Fruit fly (Drosophila melanogaster) whole organism, adult: ENCODE data around the gene pix.
A peak's percentile ranks its signal among the peaks of the same experiment; 100 is the strongest.

Experiments used
- CG11617 ChIP-seq: fragments of 200-800 bp; sonication (Bioruptor generic); optimal IDR thresholded peaks from 2 replicates; lab custom pipeline; 2017; ENCODE audit warnings: mild to moderate bottlenecking, missing biosample characterization, missing genetic modification reagents, missing genetic modification characterization
- CG12768 ChIP-seq: fragments of 200-800 bp; sonication (Bioruptor generic); optimal IDR thresholded peaks from 2 replicates; lab custom pipeline; 2017; ENCODE audit warnings: missing biosample characterization, missing genetic modification characterization, mild to moderate bottlenecking, moderate library complexity, missing genetic modification reagents
- CG14711 ChIP-seq: fragments of 200-800 bp; sonication (Bioruptor generic); optimal IDR thresholded peaks from 2 replicates; lab custom pipeline; 2018; ENCODE audit warnings: missing biosample characterization, mild to moderate bottlenecking, missing genetic modification characterization, moderate library complexity
- CG1620 ChIP-seq: fragments of 200-800 bp; sonication (Bioruptor generic); optimal IDR thresholded peaks from 2 replicates; lab custom pipeline; 2016; ENCODE audit warnings: missing biosample characterization, missing genetic modification characterization
- CG33017 ChIP-seq: fragments of 200-800 bp; sonication (Bioruptor generic); optimal IDR thresholded peaks from 2 replicates; lab custom pipeline; 2018; ENCODE audit warnings: missing biosample characterization, mild to moderate bottlenecking, missing genetic modification characterization, moderate library complexity
- CG5204 ChIP-seq: fragments of 200-800 bp; sonication (Bioruptor generic); optimal IDR thresholded peaks from 2 replicates; lab custom pipeline; 2016; ENCODE audit warnings: missing biosample characterization, missing genetic modification characterization
- CG7045 ChIP-seq: fragments of 200-800 bp; sonication (Bioruptor generic); optimal IDR thresholded peaks from 2 replicates; lab custom pipeline; 2017; ENCODE audit warnings: missing biosample characterization, mild to moderate bottlenecking, missing genetic modification characterization
- CG7101 ChIP-seq: fragments of 200-800 bp; sonication (Bioruptor generic); optimal IDR thresholded peaks from 2 replicates; lab custom pipeline; 2018; ENCODE audit warnings: missing biosample characterization, mild to moderate bottlenecking, missing genetic modification characterization, moderate library complexity
- Clk ChIP-seq: fragments of 200-800 bp; sonication (Bioruptor generic); optimal IDR thresholded peaks from 2 replicates; lab custom pipeline; 2017; ENCODE audit warnings: missing biosample characterization, missing genetic modification characterization
- Crg-1 ChIP-seq: fragments of 200-800 bp; sonication (Bioruptor generic); optimal IDR thresholded peaks from 2 replicates; lab custom pipeline; 2016; ENCODE audit warnings: missing biosample characterization, missing genetic modification characterization
- Hr96 ChIP-seq: fragments of 200-800 bp; sonication (Bioruptor generic); optimal IDR thresholded peaks from 2 replicates; lab custom pipeline; 2016; ENCODE audit warnings: missing biosample characterization, missing genetic modification characterization
- Mnt ChIP-seq: fragments of 200-800 bp; sonication (Bioruptor generic); optimal IDR thresholded peaks from 2 replicates; lab custom pipeline; 2016; ENCODE audit warnings: missing biosample characterization, mild to moderate bottlenecking, missing genetic modification characterization
- bab1 ChIP-seq: fragments of 200-800 bp; sonication (Bioruptor generic); optimal IDR thresholded peaks from 3 replicates; lab custom pipeline; 2019; ENCODE audit warnings: missing biosample characterization, mild to moderate bottlenecking, missing genetic modification characterization, moderate library complexity
- cic ChIP-seq: fragments of 200-800 bp; sonication (Bioruptor generic); optimal IDR thresholded peaks from 2 replicates; lab custom pipeline; 2017; ENCODE audit warnings: missing biosample characterization, mild to moderate bottlenecking, missing genetic modification characterization, moderate library complexity
- cnc ChIP-seq, 2 experiments: fragments of >200 bp; optimal IDR thresholded peaks; 2 replicates each; lab custom pipeline; 2017
- kay ChIP-seq: fragments of 200-800 bp; sonication (Bioruptor generic); peaks from one replicate; lab custom pipeline; 2016; ENCODE audit warnings: missing biosample characterization, missing genetic modification characterization, borderline replicate concordance
- ovo ChIP-seq: fragments of 200-800 bp; sonication (Bioruptor generic); optimal IDR thresholded peaks from 2 replicates; lab custom pipeline; 2016; ENCODE audit warnings: missing biosample characterization, missing genetic modification characterization
- pad ChIP-seq: fragments of 200-800 bp; sonication (Bioruptor generic); optimal IDR thresholded peaks from 3 replicates; lab custom pipeline; 2017; ENCODE audit warnings: missing biosample characterization, missing genetic modification characterization, mild to moderate bottlenecking, moderate library complexity, missing genetic modification reagents
- tj ChIP-seq: fragments of 200-800 bp; sonication (Bioruptor generic); optimal IDR thresholded peaks from 3 replicates; lab custom pipeline; 2017; ENCODE audit warnings: missing biosample characterization, mild to moderate bottlenecking, missing genetic modification characterization, moderate library complexity
- toe ChIP-seq: fragments of 200-800 bp; sonication (Bioruptor generic); optimal IDR thresholded peaks from 2 replicates; lab custom pipeline; 2016; ENCODE audit warnings: missing biosample characterization, missing genetic modification characterization

The pix gene

DNA sequence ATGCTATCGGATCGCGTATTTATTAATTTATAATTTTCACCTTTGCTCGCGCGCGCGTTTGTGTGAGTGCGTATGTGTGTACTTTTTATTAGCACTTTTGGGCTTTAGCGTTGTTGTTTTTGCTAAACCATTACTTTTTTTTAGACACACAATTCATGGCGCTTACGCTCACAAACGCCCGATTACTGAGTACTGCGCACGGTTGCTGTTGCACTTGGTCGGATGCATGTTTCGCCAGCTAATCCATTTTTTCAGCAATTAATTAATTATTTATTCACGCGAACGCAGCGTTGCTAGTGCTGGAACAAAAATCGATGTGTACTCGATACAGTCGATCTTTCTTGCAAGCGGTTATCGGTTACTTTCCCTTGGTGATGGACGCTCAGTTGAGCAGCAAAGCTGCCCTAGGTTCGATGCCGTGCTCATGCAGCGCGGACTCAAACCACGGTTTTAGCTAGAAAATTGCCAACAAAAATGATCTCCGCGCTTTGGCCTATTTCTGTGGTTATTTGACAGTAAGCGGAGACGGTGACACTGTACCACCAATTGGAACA lies 23.2 kb upstream of the pix start, which contains the start of the genes smg and CG5087:
Gene smg (minus strand): TSS at position 304 of the 554 bp plus-strand sequence.
Gene CG5087 (plus strand): TSS at position 499 of the 554 bp plus-strand sequence.
- TF ChIP-seq Hr96 (GFP tag; lab: Kevin White, UChicago) (no peak), CG11617 (peak; percentile 4), toe (GFP tag; lab: Kevin White, UChicago) (peak; percentile 46), CG5204 (GFP tag; lab: Kevin White, UChicago) (no peak), CG33017 (tag; lab: Kevin White, UChicago) (no peak), bab1 (GFP tag; lab: Kevin White, UChicago) (peak; percentile 74), CG14711 (peak; percentile 6), CG1620 (GFP tag; lab: Kevin White, UChicago) (peak; percentile 62), tj (peak; percentile 17), Mnt (GFP tag; lab: Kevin White, UChicago) (peak; percentile 55), ovo (GFP tag; lab: Kevin White, UChicago) (peak; percentile 57)

DNA sequence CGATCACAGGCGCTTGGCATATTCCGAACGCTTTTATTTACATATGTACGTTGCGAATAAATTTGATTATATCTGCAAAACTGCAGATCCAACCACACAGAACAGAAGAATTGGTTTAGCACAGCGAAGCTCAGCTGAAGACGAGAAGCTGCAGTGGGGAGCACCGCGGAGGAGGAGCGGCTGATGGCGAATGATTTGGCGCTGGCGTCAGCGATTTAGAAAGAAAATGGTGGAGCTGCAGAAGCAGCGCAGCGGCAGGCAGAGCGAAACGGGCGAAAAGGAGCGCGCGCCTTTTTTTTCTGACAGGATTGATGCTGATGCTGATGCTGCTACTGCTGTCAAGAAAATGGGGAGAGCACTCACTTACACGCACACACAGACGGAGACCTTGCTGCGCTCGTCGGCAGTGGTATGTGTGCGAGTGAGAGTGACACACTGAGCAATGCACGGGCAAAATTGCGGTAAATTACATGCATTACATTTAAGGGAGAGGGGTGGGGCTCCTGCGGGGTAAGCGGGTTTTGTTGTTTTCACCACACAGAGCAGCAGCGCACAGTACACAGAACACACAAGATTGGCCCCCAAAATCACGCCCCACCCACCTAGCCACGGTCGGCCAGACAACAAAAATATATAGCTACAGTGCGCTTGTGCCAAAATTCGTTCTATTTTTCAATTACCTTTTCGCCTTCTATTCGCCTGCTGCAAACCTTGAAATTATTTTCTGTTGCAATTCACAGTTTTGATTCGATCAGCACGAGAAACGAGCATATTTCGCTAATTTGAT lies 22.5 kb upstream of the pix start:
- TF ChIP-seq bab1 (GFP tag; lab: Kevin White, UChicago) (no peak), CG7045 (GFP tag; lab: Kevin White, UChicago) (no peak), Clk (GFP tag; lab: Kevin White, UChicago) (no peak), CG33017 (tag; lab: Kevin White, UChicago) (no peak), toe (GFP tag; lab: Kevin White, UChicago) (no peak), CG1620 (GFP tag; lab: Kevin White, UChicago) (no peak), kay (GFP tag; lab: Kevin White, UChicago) (no peak), cnc (optimal IDR thresholded peaks at IDR 0.05; lab: Kevin White, UChicago) (no peak), CG5204 (GFP tag; lab: Kevin White, UChicago) (no peak), CG7101 (tag; lab: Kevin White, UChicago) (no peak), Crg-1 (GFP tag; lab: Kevin White, UChicago) (no peak), CG12768 (GFP tag; lab: Kevin White, UChicago) (peak; percentile 49), ovo (GFP tag; lab: Kevin White, UChicago) (peak; percentile 85), CG11617 (peak; percentile 55), cic (peak; percentile 42), Hr96 (GFP tag; lab: Kevin White, UChicago) (no peak), Mnt (GFP tag; lab: Kevin White, UChicago) (no peak), pad (GFP tag; lab: Kevin White, UChicago) (peak; percentile 99), tj (peak; percentile 91), CG14711 (no peak)

- TF ChIP-seq CG14711 = peak; percentile 89
- no peak for TF ChIP-seq kay (GFP tag; lab: Kevin White, UChicago)
- peak; percentile 90 for TF ChIP-seq CG33017 (tag; lab: Kevin White, UChicago)
- TF ChIP-seq Crg-1 (GFP tag; lab: Kevin White, UChicago) = peak; percentile 37
- TF ChIP-seq cnc (optimal IDR thresholded peaks at IDR 0.05; lab: Kevin White, UChicago) = no peak
- no peak for TF ChIP-seq Hr96 (GFP tag; lab: Kevin White, UChicago)
- TF ChIP-seq CG7045 (GFP tag; lab: Kevin White, UChicago) = peak; percentile 64
- TF ChIP-seq pad (GFP tag; lab: Kevin White, UChicago) = peak; percentile 80
- TF ChIP-seq CG11617 = peak; percentile 64
- peak; percentile 96 for TF ChIP-seq ovo (GFP tag; lab: Kevin White, UChicago)
- TF ChIP-seq CG7101 (tag; lab: Kevin White, UChicago) = peak; percentile 90
- TF ChIP-seq Mnt (GFP tag; lab: Kevin White, UChicago) = peak; percentile 57
- TF ChIP-seq CG12768 (GFP tag; lab: Kevin White, UChicago) = peak; percentile 59
- TF ChIP-seq cic = no peak
- TF ChIP-seq tj = peak; percentile 33
- no peak for TF ChIP-seq toe (GFP tag; lab: Kevin White, UChicago)
- no peak for TF ChIP-seq CG5204 (GFP tag; lab: Kevin White, UChicago)
- TF ChIP-seq bab1 (GFP tag; lab: Kevin White, UChicago) = peak; percentile 96
- TF ChIP-seq CG1620 (GFP tag; lab: Kevin White, UChicago) = peak; percentile 74
- peak; percentile 51 for TF ChIP-seq Clk (GFP tag; lab: Kevin White, UChicago)
Observed at dm6 chr3L:8996173-8996767, 21.7 kb upstream of the pix start.

DNA sequence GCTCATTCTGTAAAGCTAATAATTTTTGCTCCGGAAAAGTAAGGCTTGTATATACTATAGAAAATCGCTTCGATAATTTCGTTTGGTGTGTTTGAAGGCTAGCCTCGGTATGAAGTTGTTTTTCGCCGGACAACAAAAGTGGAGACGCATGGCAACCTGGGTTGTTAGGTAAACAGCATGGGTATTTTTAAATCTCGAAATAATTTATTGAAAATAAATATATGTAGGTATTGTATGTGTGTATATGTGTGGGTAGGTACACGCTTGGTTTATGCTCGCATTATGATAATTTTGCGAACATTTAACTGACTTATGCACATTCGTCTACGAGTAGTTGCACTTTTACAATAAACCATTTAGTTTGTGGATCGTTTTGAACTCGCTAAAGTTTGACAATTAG lies 15.6 kb upstream of the pix start, which contains the start of gene CG5280:
Gene CG5280 (minus strand): TSS at position 101 of the 400 bp plus-strand sequence.
- TF ChIP-seq kay (GFP tag; lab: Kevin White, UChicago) (peak; percentile 76), pad (GFP tag; lab: Kevin White, UChicago) (no peak)

dm6 chr3L:8986582-8986981 lies 12.0 kb upstream of the pix start, which contains the start of gene CG5068:
CG5068 (plus strand) TSS chr3L:8986710.
- peak; percentile 10 for TF ChIP-seq bab1 (GFP tag; lab: Kevin White, UChicago)
- no peak for TF ChIP-seq CG12768 (GFP tag; lab: Kevin White, UChicago)
